Fruit fly (Drosophila melanogaster) whole organism, embryonic: Measurements from ENCODE around the gene CG34408.

Experiments used
- B-H1 ChIP-seq: fragments of 200-800 bp; sonication (Bioruptor generic); IDR thresholded peaks from 3 replicates; pipeline ENCODE4 v1.3.6; 2022; ENCODE audit warnings: missing biosample characterization, missing genetic modification characterization
- BEAF-32 ChIP-seq: fragments of 200-800 bp; sonication (Bioruptor generic); optimal IDR thresholded peaks from 3 replicates; lab custom pipeline; 2017; ENCODE audit warnings: missing biosample characterization, missing genetic modification characterization, mild to moderate bottlenecking, moderate library complexity, missing genetic modification reagents
- Blimp-1 ChIP-seq: fragments of 200-800 bp; sonication (Bioruptor generic); optimal IDR thresholded peaks from 3 replicates; lab custom pipeline; 2018; ENCODE audit warnings: missing biosample characterization, missing genetic modification characterization, mild to moderate bottlenecking, moderate library complexity, missing genetic modification reagents
- CG14014 ChIP-seq: fragments of 200-800 bp; sonication (Bioruptor generic); IDR thresholded peaks from 2 replicates; pipeline ENCODE4 v1.3.6; 2022; ENCODE audit warnings: missing biosample characterization, missing genetic modification characterization
- CG14965 ChIP-seq: fragments of 200-800 bp; sonication (Bioruptor generic); optimal IDR thresholded peaks from 2 replicates; lab custom pipeline; 2016; ENCODE audit warnings: missing biosample characterization, missing genetic modification characterization, borderline replicate concordance
- CG17912 ChIP-seq: fragments of 200-800 bp; sonication (Bioruptor generic); optimal IDR thresholded peaks from 2 replicates; lab custom pipeline; 2018; ENCODE audit warnings: missing biosample characterization, mild to moderate bottlenecking, missing genetic modification characterization
- CG2202 ChIP-seq: fragments of 200-800 bp; sonication (Bioruptor generic); optimal IDR thresholded peaks from 2 replicates; lab custom pipeline; 2018; ENCODE audit warnings: missing biosample characterization, mild to moderate bottlenecking, missing genetic modification characterization
- CG43689 ChIP-seq: fragments of 200-800 bp; sonication (Bioruptor generic); IDR thresholded peaks from 2 replicates; pipeline ENCODE4 v1.3.6; 2022; ENCODE audit warnings: missing biosample characterization, missing genetic modification characterization
- CG5953 ChIP-seq: fragments of 200-800 bp; sonication (Bioruptor generic); IDR thresholded peaks from 2 replicates; pipeline ENCODE4 v1.3.6; 2022; ENCODE audit warnings: missing biosample characterization, missing genetic modification characterization
- CG6272 ChIP-seq: fragments of 200-800 bp; sonication (Bioruptor generic); IDR thresholded peaks from 2 replicates; pipeline ENCODE4 v1.3.6; 2022; ENCODE audit warnings: missing biosample characterization, missing genetic modification characterization
- CG7271 ChIP-seq: fragments of 200-800 bp; sonication (Bioruptor generic); optimal IDR thresholded peaks from 2 replicates; lab custom pipeline; 2018; ENCODE audit warnings: missing biosample characterization, mild to moderate bottlenecking, missing genetic modification characterization, moderate library complexity
- CG7786 ChIP-seq: fragments of 200-800 bp; sonication (Bioruptor generic); optimal IDR thresholded peaks from 2 replicates; lab custom pipeline; 2016; ENCODE audit warnings: missing biosample characterization, missing genetic modification characterization
- CG8924 ChIP-seq: fragments of 200-800 bp; optimal IDR thresholded peaks from 3 replicates; lab custom pipeline; 2019; ENCODE audit warnings: missing biosample characterization, mild to moderate bottlenecking, missing genetic modification characterization, moderate library complexity
- CG9817 ChIP-seq: fragments of 200-800 bp; sonication (Bioruptor generic); optimal IDR thresholded peaks from 2 replicates; lab custom pipeline; 2018; ENCODE audit warnings: missing biosample characterization, mild to moderate bottlenecking, missing genetic modification characterization, moderate library complexity
- Doc3 ChIP-seq: fragments of 200-800 bp; sonication (Bioruptor generic); IDR thresholded peaks from 3 replicates; pipeline ENCODE4 v1.3.6; 2022; ENCODE audit warnings: missing biosample characterization, missing genetic modification characterization; ENCODE audit not compliant: partially characterized antibody
- Dp ChIP-seq: fragments of 200-800 bp; sonication (Bioruptor generic); optimal IDR thresholded peaks from 2 replicates; lab custom pipeline; 2018; ENCODE audit warnings: missing biosample characterization, mild to moderate bottlenecking, missing genetic modification characterization, moderate library complexity
- Hr51 ChIP-seq, 2 experiments: fragments of 200-800 bp; sonication (Bioruptor generic); optimal IDR thresholded peaks; 2 replicates in 1 of 2; 3 replicates in 1 of 2; lab custom pipeline; 2016 to 2018; ENCODE audit warnings: missing biosample characterization in 2 of 2, missing genetic modification characterization in 2 of 2, mild to moderate bottlenecking in 1 of 2, moderate library complexity in 1 of 2
- Nf-YB ChIP-seq: fragments of 200-800 bp; sonication (Bioruptor generic); optimal IDR thresholded peaks from 3 replicates; lab custom pipeline; 2019; ENCODE audit warnings: missing biosample characterization, mild to moderate bottlenecking, missing genetic modification characterization, moderate library complexity
- Nf-YC ChIP-seq: fragments of 200-800 bp; optimal IDR thresholded peaks from 3 replicates; lab custom pipeline; 2019; ENCODE audit warnings: missing biosample characterization, mild to moderate bottlenecking, missing genetic modification characterization, moderate library complexity
- Scr ChIP-seq: fragments of 200-800 bp; sonication (Bioruptor generic); IDR thresholded peaks from 2 replicates; pipeline ENCODE4 v1.3.6; 2022; ENCODE audit warnings: missing biosample characterization, missing genetic modification characterization; ENCODE audit not compliant: partially characterized antibody
- Sox102F ChIP-seq: fragments of 200-800 bp; sonication (Bioruptor generic); optimal IDR thresholded peaks from 2 replicates; lab custom pipeline; 2018; ENCODE audit warnings: missing biosample characterization, mild to moderate bottlenecking, missing genetic modification characterization, moderate library complexity
- abd-A ChIP-seq: fragments of 200-800 bp; sonication (Bioruptor generic); optimal IDR thresholded peaks from 3 replicates; lab custom pipeline; 2019; ENCODE audit warnings: missing biosample characterization, mild to moderate bottlenecking, missing genetic modification characterization, moderate library complexity
- al ChIP-seq: fragments of 200-800 bp; sonication (Bioruptor generic); IDR thresholded peaks from 2 replicates; pipeline ENCODE4 v1.3.6; 2022; ENCODE audit warnings: missing biosample characterization, missing genetic modification characterization
- chn ChIP-seq: fragments of 200-800 bp; sonication (Bioruptor generic); optimal IDR thresholded peaks from 2 replicates; lab custom pipeline; 2016; ENCODE audit warnings: missing biosample characterization, missing genetic modification characterization
- ewg ChIP-seq: fragments of 200-800 bp; sonication (Bioruptor generic); optimal IDR thresholded peaks from 3 replicates; lab custom pipeline; 2017; ENCODE audit warnings: mild to moderate bottlenecking, missing biosample characterization, missing genetic modification reagents, missing genetic modification characterization
- gfzf ChIP-seq: fragments of 200-800 bp; sonication (Bioruptor generic); optimal IDR thresholded peaks from 2 replicates; lab custom pipeline; 2016; ENCODE audit warnings: missing biosample characterization, mild to moderate bottlenecking, missing genetic modification characterization, moderate library complexity
- inv ChIP-seq: fragments of 200-800 bp; sonication (Bioruptor generic); IDR thresholded peaks from 2 replicates; pipeline ENCODE4 v1.3.6; 2022; ENCODE audit warnings: missing biosample characterization, missing genetic modification characterization; ENCODE audit not compliant: partially characterized antibody
- klu ChIP-seq: fragments of 200-800 bp; sonication (Bioruptor generic); IDR thresholded peaks from 2 replicates; pipeline ENCODE4 v1.3.6; 2022; ENCODE audit warnings: missing biosample characterization, missing genetic modification characterization
- kni ChIP-seq: fragments of 200-800 bp; sonication (Bioruptor generic); optimal IDR thresholded peaks from 3 replicates; lab custom pipeline; 2017; ENCODE audit warnings: mild to moderate bottlenecking, missing biosample characterization, missing genetic modification reagents, missing genetic modification characterization
- knrl ChIP-seq: fragments of 200-800 bp; sonication (Bioruptor generic); IDR thresholded peaks from 3 replicates; pipeline ENCODE4 v1.3.6; 2022; ENCODE audit warnings: missing biosample characterization, missing genetic modification characterization; ENCODE audit not compliant: partially characterized antibody
- lov ChIP-seq, 2 experiments: fragments of 200-800 bp in 1 of 2; fragments of >200 bp in 1 of 2; sonication (Bioruptor generic) in 1 of 2; IDR thresholded peaks in 1 of 2; optimal IDR thresholded peaks in 1 of 2; 2 replicates in 1 of 2; 3 replicates in 1 of 2; pipeline versions ENCODE4 v1.3.6 to Lab custom; 2017 to 2022; ENCODE audit warnings: missing biosample characterization in 1 of 2, missing genetic modification characterization in 1 of 2
- mam ChIP-seq: fragments of 200-800 bp; sonication (Bioruptor generic); optimal IDR thresholded peaks from 3 replicates; lab custom pipeline; 2016; ENCODE audit warnings: missing biosample characterization, missing genetic modification characterization
- nmo ChIP-seq: fragments of 200-800 bp; sonication (Bioruptor generic); optimal IDR thresholded peaks from 2 replicates; lab custom pipeline; 2018; ENCODE audit warnings: missing biosample characterization, mild to moderate bottlenecking, missing genetic modification characterization, moderate library complexity
- org-1 ChIP-seq: fragments of 200-800 bp; sonication (Bioruptor generic); optimal IDR thresholded peaks from 2 replicates; lab custom pipeline; 2017; ENCODE audit warnings: missing biosample characterization, missing genetic modification characterization
- pnt ChIP-seq: fragments of 200-800 bp; sonication (Bioruptor generic); optimal IDR thresholded peaks from 3 replicates; lab custom pipeline; 2016; ENCODE audit warnings: missing biosample characterization, missing genetic modification characterization
- prd ChIP-seq, 3 experiments: fragments of >200 bp in 2 of 3; fragments of 200-800 bp in 1 of 3; sonication (Bioruptor generic) in 1 of 3; optimal IDR thresholded peaks in 2 of 3; IDR thresholded peaks in 1 of 3; 2 replicates in 2 of 3; 3 replicates in 1 of 3; pipeline versions ENCODE4 v1.3.6 to Lab custom; 2017 to 2022; ENCODE audit warnings: missing biosample characterization in 1 of 3, missing genetic modification characterization in 1 of 3
- sd ChIP-seq: fragments of 200-800 bp; sonication (Bioruptor generic); optimal IDR thresholded peaks from 3 replicates; lab custom pipeline; 2018; ENCODE audit warnings: missing biosample characterization, mild to moderate bottlenecking, missing genetic modification characterization, moderate library complexity
- slbo ChIP-seq: fragments of 200-800 bp; sonication (Bioruptor generic); IDR thresholded peaks from 2 replicates; pipeline ENCODE4 v1.3.6; 2022; ENCODE audit warnings: missing biosample characterization, missing genetic modification characterization
- stwl ChIP-seq: fragments of 200-800 bp; sonication (Bioruptor generic); optimal IDR thresholded peaks from 3 replicates; lab custom pipeline; 2018; ENCODE audit warnings: missing biosample characterization, mild to moderate bottlenecking, missing genetic modification characterization, moderate library complexity
- sug ChIP-seq: fragments of 200-800 bp; optimal IDR thresholded peaks from 2 replicates; lab custom pipeline; 2019; ENCODE audit warnings: missing biosample characterization, mild to moderate bottlenecking, missing genetic modification characterization, moderate library complexity
- tna ChIP-seq: fragments of 200-800 bp; sonication (Bioruptor generic); IDR thresholded peaks from 2 replicates; pipeline ENCODE4 v1.3.6; 2022; ENCODE audit warnings: missing biosample characterization, missing genetic modification characterization; ENCODE audit not compliant: partially characterized antibody

The CG34408 gene

dm6 chrX:10212687-10213329 is 7.1 kb upstream of the CG34408 start, which contains the start of gene ATPsyndelta (continued):
- TF ChIP-seq slbo (GFP tag; lab: Robert Waterston, UW): no peak
- peak; percentile 59 for TF ChIP-seq Scr (GFP tag; lab: Robert Waterston, UW)
- no peak for TF ChIP-seq B-H1 (GFP tag; lab: Robert Waterston, UW)
- TF ChIP-seq ewg (GFP tag; lab: Kevin White, UChicago): no peak
- TF ChIP-seq stwl: no peak
- TF ChIP-seq Hr51 (GFP tag; optimal IDR thresholded peaks at IDR 0.05; lab: Kevin White, UChicago): no peak
- peak; percentile 50; the same call in 2 of the 3 replicates for TF ChIP-seq knrl
- no peak for TF ChIP-seq CG2202 (tag; lab: Kevin White, UChicago)
- TF ChIP-seq Sox102F (GFP tag; lab: Kevin White, UChicago): no peak
- no peak for TF ChIP-seq chn (GFP tag; lab: Kevin White, UChicago)
- TF ChIP-seq Dp: peak; percentile 11
- TF ChIP-seq inv (GFP tag; lab: Robert Waterston, UW): no peak
- no peak for TF ChIP-seq CG9817 (tag; lab: Kevin White, UChicago)
- TF ChIP-seq kni (GFP tag; lab: Kevin White, UChicago): no peak
- TF ChIP-seq Doc3 (GFP tag; lab: Robert Waterston, UW): 0 out of 3 replicates have a peak, but pooled peaks have one; percentile 22
- peak; percentile 63 for TF ChIP-seq BEAF-32 (GFP tag; lab: Kevin White, UChicago)
- no peak for TF ChIP-seq org-1 (GFP tag; lab: Kevin White, UChicago)
- TF ChIP-seq nmo (GFP tag; lab: Kevin White, UChicago): no peak
- no peak for TF ChIP-seq CG17912 (GFP tag; lab: Kevin White, UChicago)
- TF ChIP-seq klu (GFP tag; lab: Robert Waterston, UW): no peak
- peak; percentile 48 for TF ChIP-seq gfzf
- TF ChIP-seq CG7271 (tag; lab: Kevin White, UChicago): no peak

- TF ChIP-seq CG14014 (GFP tag; lab: Robert Waterston, UW) (no peak), Blimp-1 (GFP tag; lab: Kevin White, UChicago) (peak; percentile 94), al (GFP tag; lab: Robert Waterston, UW) (no peak), abd-A (tag; lab: Kevin White, UChicago) (peak; percentile 48), sd (tag; lab: Kevin White, UChicago) (peak; percentile 57), prd (optimal IDR thresholded peaks at IDR 0.05; lab: Kevin White, UChicago) (no peak), prd (GFP tag; IDR thresholded peaks at IDR 0.05; lab: Robert Waterston, UW) (no peak)
Measured at dm6 chrX:10216634-10217239, 3.2 kb upstream of the CG34408 start, which contains the start of gene CG2962. Gene CG2962 (minus strand): TSS chrX:10216642.

- no peak for TF ChIP-seq pnt (GFP tag; lab: Kevin White, UChicago)
- no peak for TF ChIP-seq CG14965 (GFP tag; lab: Kevin White, UChicago)
- no peak for TF ChIP-seq sug (tag; lab: Kevin White, UChicago)
- no peak for TF ChIP-seq CG8924 (tag; lab: Kevin White, UChicago)
- TF ChIP-seq mam (GFP tag; lab: Kevin White, UChicago): no peak
- no peak for TF ChIP-seq lov (optimal IDR thresholded peaks at IDR 0.05; lab: Kevin White, UChicago)
- TF ChIP-seq lov (GFP tag; IDR thresholded peaks at IDR 0.05; lab: Robert Waterston, UW): no peak
- TF ChIP-seq Nf-YC (tag; lab: Kevin White, UChicago): no peak
- TF ChIP-seq Nf-YB (GFP tag; lab: Kevin White, UChicago): no peak
- no peak for TF ChIP-seq CG43689
- TF ChIP-seq tna (GFP tag; lab: Robert Waterston, UW): no peak
- no peak for TF ChIP-seq CG6272 (GFP tag; lab: Robert Waterston, UW)
- no peak for TF ChIP-seq CG5953 (GFP tag; lab: Robert Waterston, UW)
- no peak for TF ChIP-seq CG7786 (GFP tag; lab: Kevin White, UChicago)
Measured at dm6 chrX:10219039-10219438, 871 bp upstream of the CG34408 start, which contains the start of gene CG15308. Gene CG15308 (minus strand): TSS chrX:10219139.
